Worm (Caenorhabditis elegans) whole organism, midembryonic: Measurements from ENCODE around the gene ant-1.3.

ENCODE experiments used
- flt-1 ChIP-seq: fragments of 200-800 bp; sonication (Bioruptor generic); IDR thresholded peaks from 2 replicates; pipeline ENCODE4 v1.3.6; 2022; ENCODE audit warnings: missing genetic modification characterization, missing compliant biosample characterization
- klf-2 ChIP-seq: fragments of 200-800 bp; sonication (Bioruptor generic); conservative IDR thresholded peaks from 2 replicates; pipeline ENCODE4 v1.3.6; 2022; ENCODE audit warnings: missing genetic modification reagents, missing genetic modification characterization, missing compliant biosample characterization
- med-1 ChIP-seq: sonication (generic microtip); optimal IDR thresholded peaks from 2 replicates; lab custom pipeline; 2017; ENCODE audit warnings: missing genetic modification characterization, mild to moderate bottlenecking, missing compliant biosample characterization, antibody characterized with exemption, missing genetic modification reagents; ENCODE audit not compliant: insufficient read depth

DNA sequence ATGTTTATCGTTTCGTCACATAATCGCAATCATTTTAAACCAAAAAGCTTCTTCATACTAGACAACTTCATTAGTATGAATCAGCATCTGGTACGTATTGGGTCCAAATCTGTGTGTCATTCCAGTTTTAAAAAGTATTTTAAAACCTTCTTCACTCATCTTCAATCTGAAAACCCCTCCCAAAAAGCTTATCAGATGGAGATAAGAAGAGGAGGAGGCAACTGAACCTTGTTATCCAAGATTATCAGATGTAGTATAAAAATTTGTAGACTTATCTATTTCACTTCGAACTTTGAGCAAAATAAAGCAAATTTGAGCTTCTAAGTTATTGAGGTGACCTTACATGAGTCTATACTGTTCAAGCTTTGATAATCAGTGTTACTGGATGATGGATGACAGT, 782 bp upstream of the ant-1.3 start, which contains the start of gene nhr-38:
- no peak for TF ChIP-seq flt-1 (GFP tag; lab: Robert Waterston, UW)
- TF ChIP-seq klf-2 (GFP tag; lab: Robert Waterston, UW) = no peak
- no peak for TF ChIP-seq med-1 (GFP tag; lab: Kevin White, UChicago)
